Worm (Caenorhabditis elegans): ENCODE results near the gene T01B7.13.
A peak's percentile ranks its signal among the peaks of the same experiment; 100 is the strongest.

The T01B7.13 gene

ce11 chrII:8742006-8742847, 27.0 kb downstream of the T01B7.13 start (continued):
- TF ChIP-seq mdl-1 (tag; optimal IDR thresholded peaks at IDR 0.05) (peak; percentile 91 to 92), ceh-20 (GFP tag; IDR thresholded peaks at IDR 0.05) (no peak; the same call in 1 of the 2 replicates), jun-1 (tag; optimal IDR thresholded peaks at IDR 0.05) (no peak), zfp-2 (tag; optimal IDR thresholded peaks at IDR 0.05) (no peak), F10B5.3 (tag; optimal IDR thresholded peaks at IDR 0.05) (no peak), sdz-12 (GFP tag; optimal IDR thresholded peaks at IDR 0.05) (no peak)

DNA sequence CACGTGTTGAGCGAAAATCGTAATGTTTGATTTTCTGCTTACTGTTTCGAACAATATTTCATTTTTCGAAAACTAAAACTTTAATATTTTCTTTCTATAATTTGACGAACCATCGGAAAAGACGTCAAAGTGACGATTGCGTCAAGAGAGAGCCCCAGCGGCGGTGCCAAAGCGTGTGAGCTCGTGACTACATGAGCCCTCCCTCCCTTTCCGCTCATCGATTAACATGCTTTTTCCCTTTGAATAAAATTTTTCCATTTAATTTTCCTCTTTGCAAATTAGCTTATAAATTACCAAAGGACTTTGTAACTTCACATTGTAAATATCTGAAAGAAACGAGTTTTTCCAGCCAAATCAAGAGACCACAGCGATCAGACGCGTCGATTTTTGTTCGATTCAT, 27.8 kb downstream of the T01B7.13 start:
- TF ChIP-seq duxl-1 (tag; optimal IDR thresholded peaks at IDR 0.05; ENCODE audit: poor library complexity) = no peak
- TF ChIP-seq hif-1 (tag; optimal IDR thresholded peaks at IDR 0.05) = no peak
- peak; percentile 46; the same call in 1 of the 2 replicates for TF ChIP-seq hmg-1.1 (GFP tag; IDR thresholded peaks at IDR 0.05)
- peak; percentile 69 for TF ChIP-seq hlh-30 (tag; optimal IDR thresholded peaks at IDR 0.05; ENCODE audit: insufficient read depth)
- TF ChIP-seq lsy-2 (tag; optimal IDR thresholded peaks at IDR 0.05) = peak in 1 of 2 experiments; percentile 42

DNA sequence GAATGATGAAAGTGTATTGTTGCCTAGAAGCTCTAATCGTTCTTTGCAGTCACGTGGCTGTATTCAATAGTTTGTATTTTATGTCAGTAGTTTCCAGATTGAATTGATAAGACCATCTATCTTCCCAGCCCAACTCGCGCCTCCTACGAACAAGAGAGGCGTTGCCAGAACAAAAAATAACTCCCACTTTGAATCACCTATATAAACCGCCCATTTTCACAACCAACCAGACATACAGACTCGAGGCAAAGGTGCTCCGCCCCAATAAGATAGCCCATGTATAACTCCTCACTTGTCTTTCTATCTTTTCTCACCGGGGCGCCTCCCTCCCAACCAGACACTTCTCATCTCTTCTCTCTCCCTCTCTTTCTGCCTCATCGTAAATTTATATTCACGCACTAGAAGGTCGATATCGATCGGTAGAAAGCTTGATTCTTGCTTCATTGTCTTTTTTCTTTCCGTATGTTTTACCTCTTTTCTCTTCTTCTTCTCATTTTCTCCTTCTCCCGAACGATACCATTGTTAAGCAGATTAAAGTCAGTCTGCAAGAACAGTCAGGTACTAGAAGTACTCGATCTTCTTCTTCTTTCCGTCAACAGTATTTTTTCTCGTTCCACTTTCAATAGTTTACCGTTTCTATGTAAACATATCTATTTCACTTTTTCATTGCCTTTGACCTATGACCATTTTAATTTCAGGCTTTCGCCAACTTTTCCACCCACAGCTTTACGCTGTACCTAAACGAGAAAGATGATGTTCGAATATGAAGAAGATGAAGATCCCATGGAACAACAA, 28.4 kb downstream of the T01B7.13 start, which contains the start of gene mak-1:
TSS of gene mak-1 (plus strand) at position 693 of the 795 bp plus-strand sequence.
- TF ChIP-seq nhr-77 (tag; optimal IDR thresholded peaks at IDR 0.05) (no peak), lin-38 (GFP tag; IDR thresholded peaks at IDR 0.05) (0 out of 2 replicates have a peak, but pooled peaks have one; percentile 21), mes-2 (tag; optimal IDR thresholded peaks at IDR 0.05; ENCODE audit: poor library complexity, severe bottlenecking) (peak; percentile 20), nhr-10 (tag; optimal IDR thresholded peaks at IDR 0.05) (peak; percentile 77), tra-1 (GFP tag; IDR thresholded peaks at IDR 0.05) (0 out of 2 replicates have a peak, but pooled peaks have one; percentile 21), nhr-6 (tag; optimal IDR thresholded peaks at IDR 0.05) (peak; percentile 39), madf-5 (GFP tag; IDR thresholded peaks at IDR 0.05) (no peak), hlh-11 (tag; optimal IDR thresholded peaks at IDR 0.05) (peak; percentile 74), vab-7 (GFP tag; IDR thresholded peaks at IDR 0.05) (0 out of 2 replicates have a peak, but pooled peaks have one; percentile 4), hif-1 (tag; optimal IDR thresholded peaks at IDR 0.05) (peak in 1 of 2 experiments; percentile 45), Y48G9A.11 (GFP tag; IDR thresholded peaks at IDR 0.05) (peak; percentile 30; the same call in 1 of the 2 replicates), aha-1 (tag) (peak; percentile 96), nhr-48 (tag; optimal IDR thresholded peaks at IDR 0.05) (peak; percentile 87), daf-16 (GFP tag; optimal IDR thresholded peaks at IDR 0.05) (no peak), daf-16 (tag; optimal IDR thresholded peaks at IDR 0.05) (peak; percentile 68), Y105C5A.15 (GFP tag; IDR thresholded peaks at IDR 0.05) (no peak), hlh-30 (tag; optimal IDR thresholded peaks at IDR 0.05; ENCODE audit: insufficient read depth) (peak; percentile 48), fos-1 (tag; optimal IDR thresholded peaks at IDR 0.05) (no peak), T26A8.4 (GFP tag; IDR thresholded peaks at IDR 0.05) (peak; percentile 43; the same call in 1 of the 2 replicates), lsy-2 (tag; optimal IDR thresholded peaks at IDR 0.05) (peak in 1 of 2 experiments; percentile 33), ceh-28 (tag; optimal IDR thresholded peaks at IDR 0.05) (peak; percentile 8), unc-62 (GFP tag; optimal IDR thresholded peaks at IDR 0.05 in 1 of 2) (peak in 1 of 2 experiments; percentile 33), unc-62 (tag; optimal IDR thresholded peaks at IDR 0.05) (no peak), dmd-6 (GFP tag; IDR thresholded peaks at IDR 0.05) (peak; percentile 52; the same call in 1 of the 2 replicates), attf-4 (tag; optimal IDR thresholded peaks at IDR 0.05) (no peak), spr-3 (GFP tag; optimal IDR thresholded peaks at IDR 0.05) (no peak), mdl-1 (tag; optimal IDR thresholded peaks at IDR 0.05) (peak; percentile 27 to 88), nhr-102 (tag; optimal IDR thresholded peaks at IDR 0.05) (peak; percentile 51), ama-1 (optimal IDR thresholded peaks at IDR 0.05) (peak; percentile 94), arid-1 (GFP tag; conservative IDR thresholded peaks at IDR 0.05) (peak; percentile 39; the same call in 1 of the 2 replicates), zfp-2 (tag; optimal IDR thresholded peaks at IDR 0.05) (no peak), dve-1 (tag; optimal IDR thresholded peaks at IDR 0.05; ENCODE audit: insufficient read depth) (peak; percentile 73), pqm-1 (tag; optimal IDR thresholded peaks at IDR 0.05) (peak; percentile 37), hmg-1.1 (GFP tag; IDR thresholded peaks at IDR 0.05) (0 out of 2 replicates have a peak, but pooled peaks have one; percentile 15), lin-39 (tag; optimal IDR thresholded peaks at IDR 0.05) (no peak), nhr-28 (tag; optimal IDR thresholded peaks at IDR 0.05) (peak; percentile 96), php-3 (GFP tag; IDR thresholded peaks at IDR 0.05) (no peak)

Measured in whole organism, L4 larva.